Worm (Caenorhabditis elegans): ENCODE measurements around the gene F58H1.3.

DNA sequence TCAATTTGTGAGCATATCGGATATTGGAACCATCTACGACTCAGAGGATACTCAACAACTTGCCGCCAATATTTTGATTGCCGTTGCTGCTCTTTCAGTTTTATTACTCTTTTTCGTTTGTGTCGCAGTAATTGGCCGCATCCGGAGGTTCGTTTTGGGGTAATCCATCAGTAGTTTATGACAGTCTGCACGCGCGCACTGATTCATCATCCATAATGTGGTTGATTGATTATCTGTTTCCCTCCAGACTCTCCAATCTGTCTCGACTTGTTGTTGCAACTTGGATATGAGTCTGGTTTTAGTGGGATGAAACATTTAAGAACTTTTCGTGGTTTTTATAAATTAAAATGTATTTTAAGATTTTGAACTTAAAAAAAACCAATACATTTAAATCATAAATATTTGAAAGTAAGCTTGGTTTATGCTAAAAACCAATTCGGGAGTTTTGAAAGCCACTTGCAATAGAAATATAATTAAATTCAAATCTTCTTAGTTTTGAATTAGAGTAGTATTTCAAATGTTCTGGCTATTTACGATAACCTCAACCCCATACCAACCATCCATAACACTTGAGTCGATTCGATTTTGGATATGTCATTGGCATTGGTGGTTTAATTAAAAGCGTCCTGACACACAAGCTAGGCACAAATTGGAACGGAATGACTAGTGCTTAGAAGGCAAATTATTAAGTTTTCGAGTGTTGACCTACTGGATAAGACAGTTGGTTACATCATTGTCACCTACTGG is 26.5 kb downstream of the F58H1.3 start:
- TF ChIP-seq che-1 (tag; optimal IDR thresholded peaks at IDR 0.05) (no peak), ets-4 (tag; optimal IDR thresholded peaks at IDR 0.05) (no peak), sox-4 (tag; optimal IDR thresholded peaks at IDR 0.05) (no peak), ceh-30 (tag; optimal IDR thresholded peaks at IDR 0.05) (no peak), nhr-232 (tag; optimal IDR thresholded peaks at IDR 0.05) (no peak), rnt-1 (tag; optimal IDR thresholded peaks at IDR 0.05) (no peak), ttx-3 (tag; optimal IDR thresholded peaks at IDR 0.05) (no peak), gmeb-2 (tag; optimal IDR thresholded peaks at IDR 0.05) (no peak), ahr-1 (tag; optimal IDR thresholded peaks at IDR 0.05) (no peak), elt-2 (tag; optimal IDR thresholded peaks at IDR 0.05) (no peak), T23F11.4 (GFP tag; optimal IDR thresholded peaks at IDR 0.05) (no peak)

All from whole organism, late embryonic.